Fruit fly (Drosophila melanogaster) whole organism, embryonic: ENCODE data around the gene CG43731.

Experiments used
- Aef1 ChIP-seq: fragments of 200-800 bp; sonication (Bioruptor generic); IDR thresholded peaks from 3 replicates; pipeline ENCODE4 v1.3.6; 2022; ENCODE audit warnings: missing biosample characterization, missing genetic modification characterization
- C15 ChIP-seq: fragments of 200-800 bp; sonication (Bioruptor generic); IDR thresholded peaks from 3 replicates; pipeline ENCODE4 v1.3.6; 2022; ENCODE audit warnings: missing biosample characterization, missing genetic modification characterization
- CG1024 ChIP-seq: fragments of 200-800 bp; sonication (Bioruptor generic); IDR thresholded peaks from 2 replicates; pipeline ENCODE4 v1.3.6; 2022; ENCODE audit warnings: missing biosample characterization, missing genetic modification characterization
- CG12236 ChIP-seq: fragments of 200-800 bp; sonication (Bioruptor generic); optimal IDR thresholded peaks from 2 replicates; lab custom pipeline; 2016; ENCODE audit warnings: missing biosample characterization, missing genetic modification characterization
- CG12391 ChIP-seq: fragments of 200-800 bp; sonication (Bioruptor generic); optimal IDR thresholded peaks from 3 replicates; lab custom pipeline; 2018; ENCODE audit warnings: missing biosample characterization, mild to moderate bottlenecking, missing genetic modification characterization, moderate library complexity
- CG14860 ChIP-seq: fragments of 200-800 bp; sonication (Bioruptor generic); IDR thresholded peaks from 3 replicates; pipeline ENCODE4 v1.3.6; 2022; ENCODE audit warnings: missing biosample characterization, missing genetic modification characterization; ENCODE audit not compliant: partially characterized antibody
- CG16815 ChIP-seq: fragments of 200-800 bp; sonication (Bioruptor generic); optimal IDR thresholded peaks from 3 replicates; lab custom pipeline; 2017; ENCODE audit warnings: missing biosample characterization, mild to moderate bottlenecking, missing genetic modification characterization
- CG17359 ChIP-seq: fragments of 200-800 bp; sonication (Bioruptor generic); optimal IDR thresholded peaks from 3 replicates; lab custom pipeline; 2018; ENCODE audit warnings: missing biosample characterization, mild to moderate bottlenecking, missing genetic modification characterization, moderate library complexity
- CG18476 ChIP-seq: fragments of 200-800 bp; sonication (Bioruptor generic); optimal IDR thresholded peaks from 2 replicates; lab custom pipeline; 2016; ENCODE audit warnings: missing biosample characterization, mild to moderate bottlenecking, missing genetic modification characterization
- CG18619 ChIP-seq: fragments of 200-800 bp; sonication (Bioruptor generic); optimal IDR thresholded peaks from 3 replicates; lab custom pipeline; 2017; ENCODE audit warnings: missing biosample characterization, mild to moderate bottlenecking, missing genetic modification characterization
- CG2712 ChIP-seq: fragments of 200-800 bp; optimal IDR thresholded peaks from 3 replicates; lab custom pipeline; 2019; ENCODE audit warnings: missing biosample characterization, mild to moderate bottlenecking, missing genetic modification characterization, moderate library complexity
- CG30403 ChIP-seq: fragments of 200-800 bp; sonication (Bioruptor generic); optimal IDR thresholded peaks from 3 replicates; lab custom pipeline; 2016; ENCODE audit warnings: missing biosample characterization, missing genetic modification characterization
- CG3281 ChIP-seq: fragments of 200-800 bp; sonication (Bioruptor generic); optimal IDR thresholded peaks from 3 replicates; lab custom pipeline; 2017; ENCODE audit warnings: missing biosample characterization, mild to moderate bottlenecking, missing genetic modification characterization
- CG4360 ChIP-seq: fragments of 200-800 bp; sonication (Bioruptor generic); IDR thresholded peaks from 2 replicates; pipeline ENCODE4 v1.3.6; 2022; ENCODE audit warnings: missing biosample characterization, missing genetic modification characterization
- CG4404 ChIP-seq: fragments of 200-800 bp; sonication (Bioruptor generic); IDR thresholded peaks from 2 replicates; pipeline ENCODE4 v1.3.6; 2022; ENCODE audit warnings: missing biosample characterization, missing genetic modification characterization
- CG4707 ChIP-seq: fragments of 200-800 bp; sonication (Bioruptor generic); optimal IDR thresholded peaks from 2 replicates; lab custom pipeline; 2018; ENCODE audit warnings: missing biosample characterization, mild to moderate bottlenecking, missing genetic modification characterization, moderate library complexity
- CG6813 ChIP-seq: fragments of 200-800 bp; sonication (Bioruptor generic); optimal IDR thresholded peaks from 2 replicates; lab custom pipeline; 2017; ENCODE audit warnings: missing biosample characterization, missing genetic modification characterization, mild to moderate bottlenecking, moderate library complexity, missing genetic modification reagents
- CG8765 ChIP-seq: fragments of 200-800 bp; sonication (Bioruptor generic); IDR thresholded peaks from 2 replicates; pipeline ENCODE4 v1.3.6; 2022; ENCODE audit warnings: missing biosample characterization, missing genetic modification characterization
- CG9215 ChIP-seq: fragments of 200-800 bp; sonication (Bioruptor generic); IDR thresholded peaks from 2 replicates; pipeline ENCODE4 v1.3.6; 2022; ENCODE audit warnings: missing biosample characterization, missing genetic modification characterization
- CG9437 ChIP-seq: fragments of 200-800 bp; sonication (Bioruptor generic); optimal IDR thresholded peaks from 2 replicates; lab custom pipeline; 2018; ENCODE audit warnings: missing biosample characterization, mild to moderate bottlenecking, missing genetic modification characterization
- CoRest ChIP-seq: fragments of 200-800 bp; sonication (Bioruptor generic); optimal IDR thresholded peaks from 3 replicates; lab custom pipeline; 2018; ENCODE audit warnings: missing biosample characterization, mild to moderate bottlenecking, missing genetic modification characterization, moderate library complexity
- Dbx ChIP-seq: fragments of 200-800 bp; sonication (Bioruptor generic); IDR thresholded peaks from 3 replicates; pipeline ENCODE4 v1.3.6; 2022; ENCODE audit warnings: missing biosample characterization, missing genetic modification characterization
- Deaf1 ChIP-seq: fragments of 200-800 bp; optimal IDR thresholded peaks from 3 replicates; lab custom pipeline; 2019; ENCODE audit warnings: missing biosample characterization, mild to moderate bottlenecking, missing genetic modification characterization, moderate library complexity
- Doc2 ChIP-seq: fragments of 200-800 bp; sonication (Bioruptor generic); IDR thresholded peaks from 2 replicates; pipeline ENCODE4 v1.3.6; 2022; ENCODE audit warnings: missing biosample characterization, missing genetic modification characterization
- E2f2 ChIP-seq: fragments of 200-800 bp; sonication (Bioruptor generic); IDR thresholded peaks from 2 replicates; pipeline ENCODE4 v1.3.6; 2022; ENCODE audit warnings: missing biosample characterization, missing genetic modification characterization
- MTF-1 ChIP-seq: fragments of 200-800 bp; sonication (Bioruptor generic); optimal IDR thresholded peaks from 2 replicates; lab custom pipeline; 2018; ENCODE audit warnings: missing biosample characterization, mild to moderate bottlenecking, missing genetic modification characterization, borderline replicate concordance
- NC2α ChIP-seq: fragments of 200-800 bp; sonication (Bioruptor generic); optimal IDR thresholded peaks from 2 replicates; lab custom pipeline; 2016; ENCODE audit warnings: missing biosample characterization, missing genetic modification characterization
- Oli ChIP-seq: fragments of 200-800 bp; sonication (Bioruptor generic); optimal IDR thresholded peaks from 2 replicates; lab custom pipeline; 2018; ENCODE audit warnings: missing biosample characterization, mild to moderate bottlenecking, missing genetic modification characterization, moderate library complexity
- Pdp1 ChIP-seq, 2 experiments: fragments of 200-800 bp; sonication (Bioruptor generic); optimal IDR thresholded peaks; 3 replicates each; lab custom pipeline; 2016; ENCODE audit warnings: missing biosample characterization in 2 of 2, missing genetic modification characterization in 2 of 2, mild to moderate bottlenecking in 1 of 2, moderate library complexity in 1 of 2
- ara ChIP-seq: fragments of 200-800 bp; sonication (Bioruptor generic); IDR thresholded peaks from 2 replicates; pipeline ENCODE4 v1.3.6; 2022; ENCODE audit warnings: missing biosample characterization, missing genetic modification characterization
- az2 ChIP-seq: fragments of 200-800 bp; sonication (Bioruptor generic); optimal IDR thresholded peaks from 3 replicates; lab custom pipeline; 2016; ENCODE audit warnings: missing biosample characterization, missing genetic modification characterization
- ci ChIP-seq: fragments of 200-800 bp; sonication (Bioruptor generic); IDR thresholded peaks from 3 replicates; pipeline ENCODE4 v1.3.6; 2022; ENCODE audit warnings: missing biosample characterization, missing genetic modification characterization
- croc ChIP-seq: fragments of 200-800 bp; sonication (Bioruptor generic); conservative IDR thresholded peaks from 3 replicates; pipeline ENCODE4 v1.3.6; 2022; ENCODE audit warnings: missing biosample characterization, missing genetic modification characterization
- cwo ChIP-seq: fragments of 200-800 bp; sonication (Bioruptor generic); optimal IDR thresholded peaks from 3 replicates; lab custom pipeline; 2017; ENCODE audit warnings: missing biosample characterization, missing genetic modification characterization, mild to moderate bottlenecking, moderate library complexity, missing genetic modification reagents
- danr ChIP-seq: fragments of 200-800 bp; sonication (Bioruptor generic); IDR thresholded peaks from 2 replicates; pipeline ENCODE4 v1.3.6; 2022; ENCODE audit warnings: missing biosample characterization, missing genetic modification characterization
- disco-r ChIP-seq: fragments of 200-800 bp; sonication (Bioruptor generic); optimal IDR thresholded peaks from 2 replicates; lab custom pipeline; 2016; ENCODE audit warnings: missing biosample characterization, missing genetic modification characterization
- dysf ChIP-seq: fragments of 200-800 bp; sonication (Bioruptor generic); IDR thresholded peaks from 3 replicates; pipeline ENCODE4 v1.3.6; 2022; ENCODE audit warnings: missing biosample characterization, missing genetic modification characterization
- fd3F ChIP-seq: fragments of 200-800 bp; sonication (Bioruptor generic); optimal IDR thresholded peaks from 2 replicates; lab custom pipeline; 2018; ENCODE audit warnings: missing biosample characterization, mild to moderate bottlenecking, missing genetic modification characterization, moderate library complexity
- fd96Cb ChIP-seq: fragments of 200-800 bp; sonication (Bioruptor generic); optimal IDR thresholded peaks from 2 replicates; lab custom pipeline; 2018; ENCODE audit warnings: missing biosample characterization, mild to moderate bottlenecking, missing genetic modification characterization, moderate library complexity
- gce ChIP-seq: fragments of 200-800 bp; sonication (Bioruptor generic); IDR thresholded peaks from 3 replicates; pipeline ENCODE4 v1.3.6; 2022; ENCODE audit warnings: missing biosample characterization, missing genetic modification characterization
- hb ChIP-seq: fragments of 200-800 bp; sonication (Bioruptor generic); IDR thresholded peaks from 3 replicates; pipeline ENCODE4 v1.3.6; 2022; ENCODE audit warnings: missing biosample characterization, missing genetic modification characterization; ENCODE audit not compliant: partially characterized antibody
- kay ChIP-seq: fragments of 200-800 bp; sonication (Bioruptor generic); optimal IDR thresholded peaks from 2 replicates; lab custom pipeline; 2016; ENCODE audit warnings: missing biosample characterization, missing genetic modification characterization
- lmd ChIP-seq: fragments of 200-800 bp; sonication (Bioruptor generic); IDR thresholded peaks from 2 replicates; pipeline ENCODE4 v1.3.6; 2022; ENCODE audit warnings: missing biosample characterization, missing genetic modification characterization
- luna ChIP-seq: fragments of 200-800 bp; sonication (Bioruptor generic); optimal IDR thresholded peaks from 2 replicates; lab custom pipeline; 2016; ENCODE audit warnings: missing biosample characterization, missing genetic modification characterization
- maf-S ChIP-seq: fragments of 200-800 bp; sonication (Bioruptor generic); optimal IDR thresholded peaks from 2 replicates; lab custom pipeline; 2016; ENCODE audit warnings: missing biosample characterization, missing genetic modification characterization
- pan ChIP-seq, 4 experiments: fragments of >200 bp in 3 of 4; fragments of 200-800 bp in 1 of 4; sonication (Bioruptor generic) in 1 of 4; optimal IDR thresholded peaks in 3 of 4; IDR thresholded peaks in 1 of 4; 2 replicates each; pipeline versions ENCODE4 v1.3.6 to Lab custom; 2017 to 2022; ENCODE audit warnings: missing biosample characterization in 2 of 4, missing genetic modification characterization in 2 of 4, mixed read lengths in 1 of 4
- phol ChIP-seq: fragments of 200-800 bp; sonication (Bioruptor generic); optimal IDR thresholded peaks from 3 replicates; lab custom pipeline; 2018; ENCODE audit warnings: missing biosample characterization, mild to moderate bottlenecking, missing genetic modification characterization, moderate library complexity
- sqz ChIP-seq: fragments of 200-800 bp; sonication (Bioruptor generic); optimal IDR thresholded peaks from 3 replicates; lab custom pipeline; 2018; ENCODE audit warnings: missing biosample characterization, mild to moderate bottlenecking, missing genetic modification characterization
- tio ChIP-seq: fragments of 200-800 bp; sonication (Bioruptor generic); optimal IDR thresholded peaks from 2 replicates; lab custom pipeline; 2017; ENCODE audit warnings: missing biosample characterization, missing genetic modification characterization, inconsistent platforms
- vfl ChIP-seq: fragments of 200-800 bp; sonication (Bioruptor generic); optimal IDR thresholded peaks from 2 replicates; lab custom pipeline; 2016; ENCODE audit warnings: missing biosample characterization, missing genetic modification characterization

The CG43731 gene

DNA sequence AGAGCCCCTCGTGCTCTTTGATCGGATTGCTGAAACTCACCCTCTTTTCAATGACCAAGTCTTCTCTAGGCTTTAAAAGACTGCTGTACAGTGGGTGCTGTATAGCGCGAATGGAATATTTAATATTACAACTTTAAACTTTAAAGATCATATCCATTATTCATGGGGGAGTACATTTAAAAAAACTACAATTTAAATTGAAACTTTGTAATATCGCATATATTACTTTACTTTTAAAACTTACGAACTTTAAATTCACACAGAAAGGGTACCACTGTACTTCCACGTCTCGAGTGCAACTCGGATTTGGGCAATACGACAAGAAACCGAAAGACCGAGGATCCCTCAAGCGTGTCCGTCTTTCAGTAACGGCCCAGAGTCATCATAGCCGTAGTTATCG is 42.9 kb upstream of the CG43731 start, which contains the start of gene Phlpp (continued):
- TF ChIP-seq CG6813 (GFP tag; lab: Kevin White, UChicago) (peak; percentile 49), CG17359 (tag; lab: Kevin White, UChicago) (peak; percentile 68), cwo (GFP tag; lab: Kevin White, UChicago) (peak; percentile 27), CG4404 (no peak; the same call in 1 of the 2 replicates), phol (tag; lab: Kevin White, UChicago) (peak; percentile 74), Oli (tag; lab: Kevin White, UChicago) (peak; percentile 45), kay (GFP tag; lab: Kevin White, UChicago) (peak; percentile 29), Doc2 (no peak), gce (GFP tag; lab: Robert Waterston, UW) (peak; percentile 73; the same call in 2 of the 3 replicates), disco-r (GFP tag; lab: Kevin White, UChicago) (no peak), ci (GFP tag; lab: Robert Waterston, UW) (peak; percentile 40; the same call in 1 of the 3 replicates), CG8765 (GFP tag; lab: Robert Waterston, UW) (peak; percentile 51; the same call in 1 of the 2 replicates), CG2712 (tag; lab: Kevin White, UChicago) (peak; percentile 84), CG12236 (GFP tag; lab: Kevin White, UChicago) (no peak), CoRest (tag; lab: Kevin White, UChicago) (peak; percentile 47), lmd (GFP tag; lab: Robert Waterston, UW) (peak; percentile 19; the same call in 1 of the 2 replicates), CG18476 (GFP tag; lab: Kevin White, UChicago) (no peak), ara (GFP tag; lab: Robert Waterston, UW) (peak; percentile 75; the same call in 1 of the 2 replicates), NC2α (peak; percentile 24), CG4707 (GFP tag; lab: Kevin White, UChicago) (peak; percentile 61), Dbx (GFP tag; lab: Robert Waterston, UW) (0 out of 3 replicates have a peak, but pooled peaks have one; percentile 31), fd3F (GFP tag; lab: Kevin White, UChicago) (no peak), CG9215 (GFP tag; lab: Robert Waterston, UW) (peak; percentile 28; the same call in 1 of the 2 replicates), CG30403 (GFP tag; lab: Kevin White, UChicago) (peak; percentile 57), CG1024 (GFP tag; lab: Robert Waterston, UW) (peak; percentile 69; the same call in 1 of the 2 replicates), danr (GFP tag; lab: Robert Waterston, UW) (no peak), az2 (peak; percentile 36), MTF-1 (GFP tag; lab: Kevin White, UChicago) (peak; percentile 3), maf-S (GFP tag; lab: Kevin White, UChicago) (peak; percentile 3), CG16815 (peak; percentile 11), pan (optimal IDR thresholded peaks at IDR 0.05; lab: Kevin White, UChicago) (no peak), pan (GFP tag; optimal IDR thresholded peaks at IDR 0.05 in 1 of 2, IDR thresholded peaks at IDR 0.05 in 1 of 2) (peak in 1 of 2 experiments; percentile 58), E2f2 (GFP tag; lab: Robert Waterston, UW) (peak; percentile 24; the same call in 1 of the 2 replicates), dysf (GFP tag; lab: Robert Waterston, UW) (peak; percentile 69), CG9437 (peak; percentile 2), CG18619 (peak; percentile 13), hb (GFP tag; lab: Robert Waterston, UW) (no peak), tio (no peak), vfl (GFP tag; lab: Kevin White, UChicago) (no peak)

DNA sequence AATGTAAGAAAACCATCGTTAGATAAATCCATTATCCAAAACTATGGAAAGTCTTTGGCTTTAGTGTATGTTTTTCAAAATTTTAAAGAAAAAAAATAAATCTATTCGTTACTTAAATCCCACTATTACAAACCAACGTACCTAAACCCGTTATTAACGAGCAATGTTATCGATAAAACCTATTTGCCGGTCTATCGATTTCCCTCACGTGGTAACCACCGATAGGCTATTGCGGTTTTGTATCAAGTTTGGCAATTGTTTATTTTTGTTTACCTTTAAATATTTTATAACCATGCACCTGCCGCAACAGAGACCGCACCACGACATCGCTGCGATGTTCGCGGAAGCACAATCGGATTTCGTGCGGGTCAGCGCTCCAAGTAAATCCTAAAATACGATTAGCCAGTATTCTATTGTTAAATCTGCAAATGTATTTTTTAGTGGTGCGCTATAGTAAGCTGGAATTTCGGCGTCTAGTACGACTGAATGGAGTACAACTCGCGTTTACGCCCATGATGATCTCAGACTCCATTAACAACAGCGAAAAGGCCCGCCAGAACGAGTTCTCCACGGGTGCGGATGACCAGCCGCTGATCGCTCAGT is 38.7 kb upstream of the CG43731 start, which contains the start of gene Dus4:
Gene Dus4 (plus strand): TSS at position 206 of the 603 bp plus-strand sequence.
- TF ChIP-seq fd96Cb (tag; lab: Kevin White, UChicago) (no peak), CG12391 (tag; lab: Kevin White, UChicago) (no peak), sqz (GFP tag; lab: Kevin White, UChicago) (no peak), CG9215 (GFP tag; lab: Robert Waterston, UW) (no peak), croc (GFP tag; lab: Robert Waterston, UW) (no peak), CG14860 (GFP tag; lab: Robert Waterston, UW) (peak; percentile 88), CG3281 (no peak), Aef1 (no peak), Pdp1 (GFP tag; optimal IDR thresholded peaks at IDR 0.05; lab: Kevin White, UChicago) (no peak), C15 (GFP tag; lab: Robert Waterston, UW) (no peak), luna (GFP tag; lab: Kevin White, UChicago) (no peak), CG4360 (GFP tag; lab: Robert Waterston, UW) (no peak), Deaf1 (tag; lab: Kevin White, UChicago) (no peak)
